Fruit fly (Drosophila melanogaster) whole organism, embryonic: ENCODE results near the gene eco.

ENCODE experiments used
- Atf-2 ChIP-seq: fragments of 200-800 bp; sonication (Bioruptor generic); optimal IDR thresholded peaks from 2 replicates; lab custom pipeline; 2016; ENCODE audit warnings: missing biosample characterization, missing genetic modification characterization
- B-H1 ChIP-seq: fragments of 200-800 bp; sonication (Bioruptor generic); IDR thresholded peaks from 3 replicates; pipeline ENCODE4 v1.3.6; 2022; ENCODE audit warnings: missing biosample characterization, missing genetic modification characterization
- C15 ChIP-seq: fragments of 200-800 bp; sonication (Bioruptor generic); IDR thresholded peaks from 3 replicates; pipeline ENCODE4 v1.3.6; 2022; ENCODE audit warnings: missing biosample characterization, missing genetic modification characterization
- CG10654 ChIP-seq: fragments of 200-800 bp; sonication (Bioruptor generic); optimal IDR thresholded peaks from 2 replicates; lab custom pipeline; 2016; ENCODE audit warnings: missing biosample characterization, missing genetic modification characterization
- CG12219 ChIP-seq: fragments of 200-800 bp; sonication (Bioruptor generic); optimal IDR thresholded peaks from 3 replicates; lab custom pipeline; 2018; ENCODE audit warnings: missing biosample characterization, mild to moderate bottlenecking, missing genetic modification characterization
- CG12236 ChIP-seq: fragments of 200-800 bp; sonication (Bioruptor generic); optimal IDR thresholded peaks from 2 replicates; lab custom pipeline; 2016; ENCODE audit warnings: missing biosample characterization, missing genetic modification characterization
- CG12942 ChIP-seq: fragments of 200-800 bp; sonication (Bioruptor generic); optimal IDR thresholded peaks from 3 replicates; lab custom pipeline; 2016; ENCODE audit warnings: missing biosample characterization, missing genetic modification characterization
- CG13424 ChIP-seq: fragments of 200-800 bp; sonication (Bioruptor generic); optimal IDR thresholded peaks from 2 replicates; lab custom pipeline; 2019; ENCODE audit warnings: missing biosample characterization, mild to moderate bottlenecking, missing genetic modification characterization, moderate library complexity
- CG13775 ChIP-seq: fragments of 200-800 bp; sonication (Bioruptor generic); optimal IDR thresholded peaks from 3 replicates; lab custom pipeline; 2017; ENCODE audit warnings: missing biosample characterization, mild to moderate bottlenecking, missing genetic modification characterization
- CG15073 ChIP-seq: fragments of 200-800 bp; sonication (Bioruptor generic); optimal IDR thresholded peaks from 2 replicates; lab custom pipeline; 2016; ENCODE audit warnings: missing biosample characterization, missing genetic modification characterization
- CG1529 ChIP-seq: fragments of 200-800 bp; sonication (Bioruptor generic); optimal IDR thresholded peaks from 3 replicates; lab custom pipeline; 2018; ENCODE audit warnings: missing biosample characterization, missing genetic modification characterization
- CG15696 ChIP-seq: fragments of 200-800 bp; sonication (Bioruptor generic); optimal IDR thresholded peaks from 2 replicates; lab custom pipeline; 2019; ENCODE audit warnings: missing biosample characterization, mild to moderate bottlenecking, missing genetic modification characterization, moderate library complexity
- CG16863 ChIP-seq: fragments of 200-800 bp; sonication (Bioruptor generic); optimal IDR thresholded peaks from 3 replicates; lab custom pipeline; 2016; ENCODE audit warnings: missing biosample characterization, missing genetic modification characterization
- CG18619 ChIP-seq: fragments of 200-800 bp; sonication (Bioruptor generic); optimal IDR thresholded peaks from 3 replicates; lab custom pipeline; 2017; ENCODE audit warnings: missing biosample characterization, mild to moderate bottlenecking, missing genetic modification characterization
- CG30020 ChIP-seq: fragments of 200-800 bp; optimal IDR thresholded peaks from 2 replicates; lab custom pipeline; 2019; ENCODE audit warnings: missing biosample characterization, mild to moderate bottlenecking, missing genetic modification characterization, moderate library complexity
- CG30431 ChIP-seq: fragments of 200-800 bp; sonication (Bioruptor generic); optimal IDR thresholded peaks from 2 replicates; lab custom pipeline; 2017; ENCODE audit warnings: missing biosample characterization, missing genetic modification characterization
- CG3726 ChIP-seq: fragments of 200-800 bp; sonication (Bioruptor generic); IDR thresholded peaks from 3 replicates; pipeline ENCODE4, ENCODE4 v1.3.6; 2022; ENCODE audit warnings: missing biosample characterization, missing genetic modification characterization
- CG3838 ChIP-seq: fragments of 200-800 bp; sonication (Bioruptor generic); optimal IDR thresholded peaks from 3 replicates; lab custom pipeline; 2016; ENCODE audit warnings: missing biosample characterization, missing genetic modification characterization
- CG8765 ChIP-seq: fragments of 200-800 bp; sonication (Bioruptor generic); IDR thresholded peaks from 2 replicates; pipeline ENCODE4 v1.3.6; 2022; ENCODE audit warnings: missing biosample characterization, missing genetic modification characterization
- Dfd ChIP-seq, 2 experiments: fragments of >200 bp; optimal IDR thresholded peaks; 2 replicates each; lab custom pipeline; 2017; ENCODE audit warnings: missing biosample characterization in 2 of 2, missing genetic modification characterization in 2 of 2
- Drgx ChIP-seq: fragments of 200-800 bp; sonication (Bioruptor generic); IDR thresholded peaks from 2 replicates; pipeline ENCODE4 v1.3.6; 2022; ENCODE audit warnings: missing biosample characterization, missing genetic modification characterization
- MBD-R2 ChIP-seq: fragments of 200-800 bp; sonication (Bioruptor generic); IDR thresholded peaks from 2 replicates; pipeline ENCODE4 v1.3.6; 2022; ENCODE audit warnings: missing biosample characterization, missing genetic modification characterization
- Nf-YA ChIP-seq: fragments of 200-800 bp; sonication (Bioruptor generic); IDR thresholded peaks from 2 replicates; pipeline ENCODE4 v1.3.6; 2022; ENCODE audit warnings: missing biosample characterization, missing genetic modification characterization
- Sox102F ChIP-seq: fragments of 200-800 bp; sonication (Bioruptor generic); optimal IDR thresholded peaks from 2 replicates; lab custom pipeline; 2018; ENCODE audit warnings: missing biosample characterization, mild to moderate bottlenecking, missing genetic modification characterization, moderate library complexity
- Sry-δ ChIP-seq: fragments of 200-800 bp; sonication (Bioruptor generic); optimal IDR thresholded peaks from 2 replicates; lab custom pipeline; 2016; ENCODE audit warnings: missing biosample characterization, missing genetic modification characterization
- Vsx1 ChIP-seq: fragments of 200-800 bp; sonication (Bioruptor generic); optimal IDR thresholded peaks from 2 replicates; lab custom pipeline; 2017; ENCODE audit warnings: missing biosample characterization, mild to moderate bottlenecking, missing genetic modification characterization, missing genetic modification reagents
- YL-1 ChIP-seq: fragments of 200-800 bp; sonication (Bioruptor generic); optimal IDR thresholded peaks from 3 replicates; lab custom pipeline; 2017; ENCODE audit warnings: missing biosample characterization, mild to moderate bottlenecking, missing genetic modification characterization
- amos ChIP-seq: fragments of 200-800 bp; sonication (Bioruptor generic); IDR thresholded peaks from 2 replicates; pipeline ENCODE4 v1.3.6; 2022; ENCODE audit warnings: missing biosample characterization, missing genetic modification characterization; ENCODE audit not compliant: partially characterized antibody
- ara ChIP-seq: fragments of 200-800 bp; sonication (Bioruptor generic); IDR thresholded peaks from 2 replicates; pipeline ENCODE4 v1.3.6; 2022; ENCODE audit warnings: missing biosample characterization, missing genetic modification characterization
- bcd ChIP-seq: fragments of 200-800 bp; sonication (Bioruptor generic); optimal IDR thresholded peaks from 2 replicates; lab custom pipeline; 2017; ENCODE audit warnings: missing biosample characterization, mild to moderate bottlenecking, missing genetic modification characterization
- cad ChIP-seq: fragments of >200 bp; optimal IDR thresholded peaks from 2 replicates; lab custom pipeline; 2017; ENCODE audit warnings: missing biosample characterization, missing genetic modification characterization
- croc ChIP-seq: fragments of 200-800 bp; sonication (Bioruptor generic); conservative IDR thresholded peaks from 3 replicates; pipeline ENCODE4 v1.3.6; 2022; ENCODE audit warnings: missing biosample characterization, missing genetic modification characterization
- da ChIP-seq: fragments of 200-800 bp; sonication (Bioruptor generic); optimal IDR thresholded peaks from 2 replicates; lab custom pipeline; 2016; ENCODE audit warnings: missing biosample characterization, missing genetic modification characterization
- dysf ChIP-seq: fragments of 200-800 bp; sonication (Bioruptor generic); IDR thresholded peaks from 3 replicates; pipeline ENCODE4 v1.3.6; 2022; ENCODE audit warnings: missing biosample characterization, missing genetic modification characterization
- ems ChIP-seq: fragments of 200-800 bp; sonication (Bioruptor generic); optimal IDR thresholded peaks from 3 replicates; lab custom pipeline; 2016; ENCODE audit warnings: missing biosample characterization, missing genetic modification characterization
- esg ChIP-seq: fragments of 200-800 bp; sonication (Bioruptor generic); conservative IDR thresholded peaks from 2 replicates; pipeline ENCODE4 v1.3.6; 2022; ENCODE audit warnings: missing biosample characterization, missing genetic modification characterization
- fru ChIP-seq: fragments of >200 bp; optimal IDR thresholded peaks from 2 replicates; lab custom pipeline; 2017
- gro ChIP-seq: fragments of 200-800 bp; sonication (Bioruptor generic); optimal IDR thresholded peaks from 2 replicates; lab custom pipeline; 2016; ENCODE audit warnings: missing biosample characterization, missing genetic modification characterization
- kay ChIP-seq: fragments of 200-800 bp; sonication (Bioruptor generic); optimal IDR thresholded peaks from 2 replicates; lab custom pipeline; 2016; ENCODE audit warnings: missing biosample characterization, missing genetic modification characterization
- lbe ChIP-seq: fragments of 200-800 bp; sonication (Bioruptor generic); optimal IDR thresholded peaks from 2 replicates; lab custom pipeline; 2016; ENCODE audit warnings: missing biosample characterization, mild to moderate bottlenecking, missing genetic modification characterization
- lmd ChIP-seq: fragments of 200-800 bp; sonication (Bioruptor generic); IDR thresholded peaks from 2 replicates; pipeline ENCODE4 v1.3.6; 2022; ENCODE audit warnings: missing biosample characterization, missing genetic modification characterization
- onecut ChIP-seq: fragments of 200-800 bp; sonication (Bioruptor generic); IDR thresholded peaks from 2 replicates; pipeline ENCODE4 v1.3.6; 2022; ENCODE audit warnings: missing biosample characterization, missing genetic modification characterization
- otp ChIP-seq: fragments of 200-800 bp; sonication (Bioruptor generic); IDR thresholded peaks from 3 replicates; pipeline ENCODE4, ENCODE4 v1.3.6; 2022; ENCODE audit warnings: missing biosample characterization, missing genetic modification characterization
- peb ChIP-seq: fragments of 200-800 bp; sonication (Bioruptor generic); IDR thresholded peaks from 2 replicates; pipeline ENCODE4 v1.3.6; 2022; ENCODE audit warnings: missing biosample characterization, missing genetic modification characterization
- pho ChIP-seq: fragments of 200-800 bp; sonication (Bioruptor generic); optimal IDR thresholded peaks from 2 replicates; lab custom pipeline; 2016; ENCODE audit warnings: missing biosample characterization, missing genetic modification characterization
- phol ChIP-seq: fragments of 200-800 bp; sonication (Bioruptor generic); optimal IDR thresholded peaks from 3 replicates; lab custom pipeline; 2018; ENCODE audit warnings: missing biosample characterization, mild to moderate bottlenecking, missing genetic modification characterization, moderate library complexity
- pros ChIP-seq: fragments of 200-800 bp; sonication (Bioruptor generic); optimal IDR thresholded peaks from 3 replicates; lab custom pipeline; 2019; ENCODE audit warnings: missing biosample characterization, mild to moderate bottlenecking, missing genetic modification characterization, moderate library complexity
- stwl ChIP-seq: fragments of 200-800 bp; sonication (Bioruptor generic); optimal IDR thresholded peaks from 3 replicates; lab custom pipeline; 2018; ENCODE audit warnings: missing biosample characterization, mild to moderate bottlenecking, missing genetic modification characterization, moderate library complexity
- tio ChIP-seq: fragments of 200-800 bp; sonication (Bioruptor generic); optimal IDR thresholded peaks from 2 replicates; lab custom pipeline; 2017; ENCODE audit warnings: missing biosample characterization, missing genetic modification characterization, inconsistent platforms
- trem ChIP-seq: fragments of 200-800 bp; optimal IDR thresholded peaks from 3 replicates; lab custom pipeline; 2019; ENCODE audit warnings: missing biosample characterization, mild to moderate bottlenecking, missing genetic modification characterization, moderate library complexity
- trh ChIP-seq: fragments of 200-800 bp; sonication (Bioruptor generic); optimal IDR thresholded peaks from 2 replicates; lab custom pipeline; 2016; ENCODE audit warnings: missing biosample characterization, missing genetic modification characterization

eco gene

dm6 chr3L:7367798-7368678 is 28.9 kb upstream of the eco start (continued):
- no peak for TF ChIP-seq CG1529 (GFP tag; lab: Kevin White, UChicago)
- TF ChIP-seq CG12942 (GFP tag; lab: Kevin White, UChicago) = peak; percentile 26
- no peak for TF ChIP-seq fru (lab: Kevin White, UChicago)
- TF ChIP-seq Sox102F (GFP tag; lab: Kevin White, UChicago) = no peak
- no peak for TF ChIP-seq Dfd (GFP tag; optimal IDR thresholded peaks at IDR 0.05; lab: Kevin White, UChicago)
- TF ChIP-seq kay = peak; percentile 89
- no peak for TF ChIP-seq trem (tag; lab: Kevin White, UChicago)
- TF ChIP-seq tio = no peak
- TF ChIP-seq CG13775 (GFP tag; lab: Kevin White, UChicago) = no peak
- no peak for TF ChIP-seq Nf-YA (GFP tag; lab: Robert Waterston, UW)
- TF ChIP-seq pros (GFP tag; lab: Kevin White, UChicago) = peak; percentile 70
- TF ChIP-seq YL-1 = no peak
- TF ChIP-seq CG15073 (GFP tag; lab: Kevin White, UChicago) = no peak
- no peak for TF ChIP-seq C15
- no peak for TF ChIP-seq CG16863 (GFP tag; lab: Kevin White, UChicago)
- TF ChIP-seq phol (tag; lab: Kevin White, UChicago) = peak; percentile 40
- TF ChIP-seq bcd (GFP tag; lab: Kevin White, UChicago) = peak; percentile 27
- TF ChIP-seq stwl (tag; lab: Kevin White, UChicago) = no peak
- no peak for TF ChIP-seq peb (GFP tag; lab: Robert Waterston, UW)
- TF ChIP-seq amos (GFP tag; lab: Robert Waterston, UW) = no peak
- TF ChIP-seq da (GFP tag; lab: Kevin White, UChicago) = no peak
- peak; percentile 95 for TF ChIP-seq Vsx1
- no peak for TF ChIP-seq lmd (GFP tag; lab: Robert Waterston, UW)
- no peak for TF ChIP-seq Drgx (GFP tag; lab: Robert Waterston, UW)
- TF ChIP-seq esg (GFP tag; lab: Robert Waterston, UW) = no peak
- no peak for TF ChIP-seq CG10654
- TF ChIP-seq MBD-R2 = no peak; the same call in 1 of the 2 replicates
- TF ChIP-seq CG15696 (tag; lab: Kevin White, UChicago) = no peak
- 0 out of 2 replicates have a peak, but pooled peaks have one; percentile 25 for TF ChIP-seq onecut (GFP tag; lab: Robert Waterston, UW)
- TF ChIP-seq gro (GFP tag; lab: Kevin White, UChicago) = no peak
- no peak for TF ChIP-seq pho (GFP tag; lab: Kevin White, UChicago)
- no peak for TF ChIP-seq CG30431
- TF ChIP-seq lbe (GFP tag; lab: Kevin White, UChicago) = peak; percentile 30
- TF ChIP-seq cad = no peak
- TF ChIP-seq CG12236 (GFP tag; lab: Kevin White, UChicago) = no peak
- no peak for TF ChIP-seq CG3838 (GFP tag; lab: Kevin White, UChicago)
- TF ChIP-seq otp = no peak
- no peak for TF ChIP-seq croc (GFP tag; lab: Robert Waterston, UW)
- peak; percentile 16 for TF ChIP-seq CG18619 (GFP tag; lab: Kevin White, UChicago)
- peak; percentile 1 for TF ChIP-seq CG13424 (tag; lab: Kevin White, UChicago)
- no peak for TF ChIP-seq CG30020 (tag; lab: Kevin White, UChicago)
- TF ChIP-seq dysf (GFP tag; lab: Robert Waterston, UW) = 0 out of 3 replicates have a peak, but pooled peaks have one; percentile 49
- peak; percentile 31 for TF ChIP-seq ems (GFP tag; lab: Kevin White, UChicago)
- 0 out of 2 replicates have a peak, but pooled peaks have one; percentile 43 for TF ChIP-seq ara (GFP tag; lab: Robert Waterston, UW)
- no peak for TF ChIP-seq trh
- no peak for TF ChIP-seq Atf-2 (GFP tag; lab: Kevin White, UChicago)
- peak; percentile 18 for TF ChIP-seq CG12219 (GFP tag; lab: Kevin White, UChicago)
- no peak for TF ChIP-seq CG3726 (GFP tag; lab: Robert Waterston, UW)
- TF ChIP-seq Sry-δ (GFP tag; lab: Kevin White, UChicago) = peak; percentile 19
- no peak for TF ChIP-seq B-H1
- TF ChIP-seq CG8765 = no peak
